Worm (Caenorhabditis elegans): ENCODE data around the gene clec-229.
"Not testable (repeated sequence)": the region's sequence is repeated elsewhere in the genome, so short reads cannot be mapped to it uniquely, and the experiment has no call there.

clec-229 gene

DNA sequence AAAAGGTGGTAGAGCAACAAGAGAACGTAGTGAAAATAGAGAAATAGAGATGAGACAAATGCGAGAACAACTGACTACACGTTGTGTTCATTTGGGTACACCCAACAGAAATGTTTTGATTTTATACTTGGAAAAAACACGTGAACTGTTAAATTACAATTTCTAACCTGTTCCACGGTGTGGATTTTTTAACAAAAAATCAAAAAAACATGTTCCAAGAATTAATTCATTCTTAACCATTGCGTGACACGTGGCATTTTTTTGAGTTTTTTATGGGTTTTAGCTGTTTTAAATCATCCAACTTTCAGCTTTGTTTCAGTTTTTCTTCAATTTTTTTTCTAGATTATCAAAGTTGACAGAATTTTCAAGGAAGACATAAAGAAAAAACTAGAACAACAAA, 20.1 kb upstream of the clec-229 start, which contains the start of gene ech-1.1:
Gene ech-1.1, minus strand, starts transcription at position 101 of the 400 bp plus-strand sequence.
- TF ChIP-seq pha-2, odd-2, elt-2 (tag; optimal IDR thresholded peaks at IDR 0.05): not testable (repeated sequence)

DNA sequence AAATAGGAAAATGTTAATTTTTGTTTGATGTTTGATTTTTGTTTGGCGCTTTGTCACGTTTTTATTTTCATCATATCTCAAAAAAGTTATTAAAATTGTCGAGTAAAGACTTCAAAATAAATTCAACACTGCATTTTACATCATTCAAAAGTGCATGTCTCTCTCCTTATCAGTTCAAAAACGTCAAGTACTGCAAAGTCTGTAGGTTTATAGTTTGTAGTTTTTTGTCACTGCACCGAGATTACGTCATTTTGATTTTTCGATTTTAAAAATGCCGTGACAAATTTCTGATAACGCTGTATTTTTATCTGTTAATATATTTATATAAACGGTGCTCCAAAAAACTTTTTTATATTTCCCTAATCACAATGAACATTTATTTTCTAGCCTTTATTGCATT, 13.3 kb upstream of the clec-229 start, which contains the start of gene C29F3.7:
Gene C29F3.7, plus strand, starts transcription at position 254 of the 400 bp plus-strand sequence.
- TF ChIP-seq elt-2 (tag; optimal IDR thresholded peaks at IDR 0.05) (peak; percentile 62), dmd-4 (tag; optimal IDR thresholded peaks at IDR 0.05; ENCODE audit: borderline replicate concordance) (no peak), ceh-22 (tag; optimal IDR thresholded peaks at IDR 0.05) (no peak), pha-2 (tag; optimal IDR thresholded peaks at IDR 0.05) (no peak), ceh-19 (GFP tag; optimal IDR thresholded peaks at IDR 0.05) (no peak)

DNA sequence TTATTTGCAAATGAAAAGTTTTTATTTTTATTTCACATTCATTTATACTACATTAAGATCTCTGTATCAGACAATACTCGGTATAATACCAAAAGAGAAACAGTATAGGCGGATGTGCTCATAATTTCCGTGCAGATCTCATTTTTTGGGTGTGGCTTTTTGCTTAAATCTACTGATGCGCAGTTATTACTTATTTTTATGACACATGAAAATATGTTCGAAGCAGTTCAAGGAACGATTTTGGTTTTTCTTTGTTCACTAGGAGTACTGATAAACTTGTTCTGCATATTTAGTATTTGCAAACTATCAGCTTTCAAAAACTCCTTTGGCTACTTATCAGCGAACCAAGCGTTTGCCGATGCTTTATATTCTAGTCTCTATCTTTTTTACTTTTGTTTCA, 11.1 kb upstream of the clec-229 start, which contains the start of gene srx-58:
Gene srx-58, plus strand, starts transcription at position 301 of the 400 bp plus-strand sequence.
- no peak for TF ChIP-seq unc-55 (GFP tag; optimal IDR thresholded peaks at IDR 0.05)

DNA sequence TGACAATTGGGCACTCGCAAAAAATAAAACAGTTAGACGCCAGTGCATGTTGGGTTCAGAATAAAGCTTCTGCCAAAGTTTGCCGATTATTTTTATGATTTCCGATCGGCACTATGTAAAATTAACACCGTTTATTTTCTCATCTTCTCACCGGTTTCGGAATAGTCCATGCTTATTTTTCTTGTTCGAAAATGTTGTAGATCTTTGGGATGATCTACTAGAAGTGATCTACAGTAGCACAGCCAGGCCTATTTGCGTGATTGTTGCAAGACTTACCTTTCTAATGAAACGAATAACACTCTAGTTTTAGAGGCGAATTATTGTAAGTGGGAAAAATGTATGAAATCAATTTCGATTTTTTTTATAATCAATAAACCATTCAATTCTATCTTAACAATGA, 9.3 kb upstream of the clec-229 start, which contains the start of gene clec-231:
Gene clec-231, minus strand, starts transcription at position 101 of the 400 bp plus-strand sequence.
- TF ChIP-seq lin-11 (tag; optimal IDR thresholded peaks at IDR 0.05) = no peak
- TF ChIP-seq npax-4 (tag; optimal IDR thresholded peaks at IDR 0.05) = no peak
- no peak for TF ChIP-seq unc-86 (tag; optimal IDR thresholded peaks at IDR 0.05)
- TF ChIP-seq ceh-22 (tag; optimal IDR thresholded peaks at IDR 0.05) = no peak
- TF ChIP-seq ceh-6 (GFP tag; optimal IDR thresholded peaks at IDR 0.05) = no peak
- no peak for TF ChIP-seq ahr-1 (tag; optimal IDR thresholded peaks at IDR 0.05)
- TF ChIP-seq pha-4 (tag; optimal IDR thresholded peaks at IDR 0.05) = no peak
- TF ChIP-seq fkh-6 (tag; optimal IDR thresholded peaks at IDR 0.05) = no peak
- TF ChIP-seq ztf-16 (tag; optimal IDR thresholded peaks at IDR 0.05) = no peak
- no peak for TF ChIP-seq ceh-48 (tag; optimal IDR thresholded peaks at IDR 0.05)
- TF ChIP-seq tbx-2 (tag; optimal IDR thresholded peaks at IDR 0.05) = no peak
- TF ChIP-seq C08G9.2 (tag; optimal IDR thresholded peaks at IDR 0.05) = no peak
- TF ChIP-seq ceh-31 (tag; optimal IDR thresholded peaks at IDR 0.05) = no peak
- TF ChIP-seq pag-3 (tag; optimal IDR thresholded peaks at IDR 0.05; ENCODE audit: borderline replicate concordance) = no peak
- TF ChIP-seq ceh-19 (GFP tag; optimal IDR thresholded peaks at IDR 0.05) = no peak
- no peak for TF ChIP-seq elt-2 (tag; optimal IDR thresholded peaks at IDR 0.05)

DNA sequence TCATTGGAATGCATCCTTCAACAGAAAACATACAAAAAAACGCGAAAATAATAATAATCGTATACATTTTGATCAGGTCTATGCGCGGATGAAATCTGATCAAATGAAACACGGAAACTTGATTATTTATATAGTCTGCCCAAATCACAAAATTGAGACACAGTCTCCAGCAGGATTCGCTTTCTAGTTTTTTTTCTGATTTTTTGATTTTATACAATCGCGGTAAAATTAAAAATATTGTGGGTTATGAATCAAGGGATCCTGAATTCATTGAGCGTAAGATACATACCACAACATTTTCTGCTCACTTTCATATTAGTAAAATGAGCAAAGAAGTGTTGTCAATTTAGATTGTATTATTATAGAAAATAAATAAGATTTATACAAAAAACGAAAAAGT, 7.7 kb upstream of the clec-229 start, which contains the start of gene clec-230:
Gene clec-230, minus strand, starts transcription at position 101 of the 400 bp plus-strand sequence.
- TF ChIP-seq ceh-19 (GFP tag; optimal IDR thresholded peaks at IDR 0.05) (no peak), Y22D7AL.16 (tag; optimal IDR thresholded peaks at IDR 0.05) (no peak), nfya-1 (tag; optimal IDR thresholded peaks at IDR 0.05) (no peak), ceh-45 (GFP tag; IDR thresholded peaks at IDR 0.05) (no peak), hlh-8 (tag; optimal IDR thresholded peaks at IDR 0.05) (no peak), ceh-22 (tag; optimal IDR thresholded peaks at IDR 0.05) (no peak), ceh-14 (tag; optimal IDR thresholded peaks at IDR 0.05) (no peak), ama-1 (optimal IDR thresholded peaks at IDR 0.05) (no peak), lin-11 (tag; optimal IDR thresholded peaks at IDR 0.05) (no peak), ztf-16 (tag; optimal IDR thresholded peaks at IDR 0.05) (no peak)

DNA sequence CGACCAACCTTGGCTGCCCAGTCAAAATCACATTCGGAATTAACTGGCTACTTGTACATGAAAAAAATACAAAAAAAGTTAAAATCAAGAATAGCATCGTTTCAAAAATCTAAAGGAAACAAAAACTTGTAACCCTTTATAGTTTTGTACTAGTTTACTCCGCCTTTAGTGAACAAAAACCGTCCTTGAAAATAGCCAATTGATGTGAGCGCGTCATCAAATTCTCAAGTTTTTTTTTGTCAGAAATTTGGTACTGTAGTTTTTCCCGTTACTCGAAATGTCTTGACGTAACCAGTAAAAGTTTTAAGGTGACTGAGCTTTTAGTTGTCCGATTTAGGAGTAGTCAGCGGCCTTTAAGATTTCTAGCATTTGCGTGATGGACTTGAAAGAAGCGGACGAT, 6.0 kb upstream of the clec-229 start, which contains the start of gene C29F3.3:
Gene C29F3.3, minus strand, starts transcription at position 101 of the 400 bp plus-strand sequence.
- no peak for TF ChIP-seq unc-86 (tag; optimal IDR thresholded peaks at IDR 0.05)
- TF ChIP-seq ahr-1 (tag; optimal IDR thresholded peaks at IDR 0.05) = no peak
- no peak for TF ChIP-seq ceh-9 (tag; optimal IDR thresholded peaks at IDR 0.05)
- TF ChIP-seq ref-2 (tag; optimal IDR thresholded peaks at IDR 0.05) = no peak
- TF ChIP-seq ztf-16 (tag; optimal IDR thresholded peaks at IDR 0.05) = no peak
- TF ChIP-seq lim-6 (tag; optimal IDR thresholded peaks at IDR 0.05) = no peak
- TF ChIP-seq unc-3 (GFP tag; conservative IDR thresholded peaks at IDR 0.05) = no peak
- no peak for TF ChIP-seq unc-3 (tag; optimal IDR thresholded peaks at IDR 0.05)
- TF ChIP-seq npax-4 (tag; optimal IDR thresholded peaks at IDR 0.05) = no peak
- TF ChIP-seq Y22D7AL.16 (tag; optimal IDR thresholded peaks at IDR 0.05) = no peak
- no peak for TF ChIP-seq pqm-1 (tag; optimal IDR thresholded peaks at IDR 0.05)
- no peak for TF ChIP-seq hlh-15 (tag; optimal IDR thresholded peaks at IDR 0.05)
- no peak for TF ChIP-seq dmd-4 (tag; optimal IDR thresholded peaks at IDR 0.05; ENCODE audit: borderline replicate concordance)
- TF ChIP-seq tbx-2 (tag; optimal IDR thresholded peaks at IDR 0.05) = no peak
- TF ChIP-seq lin-11 (tag; optimal IDR thresholded peaks at IDR 0.05) = no peak
- TF ChIP-seq T23F11.4 (GFP tag; optimal IDR thresholded peaks at IDR 0.05) = no peak
- no peak for TF ChIP-seq unc-55 (GFP tag; optimal IDR thresholded peaks at IDR 0.05)

Measured in whole organism, late embryonic.